Worm (Caenorhabditis elegans) whole organism, dauer: ENCODE results near the gene him-4.

ENCODE experiments used
- unc-62 ChIP-seq: sonication (generic microtip); optimal IDR thresholded peaks from 2 replicates; lab custom pipeline; 2017; ENCODE audit warnings: missing biosample characterization, missing genetic modification reagents, missing genetic modification characterization

Gene him-4

ce11 chrX:9717265-9717664 is at the start of gene him-4:
Gene him-4, plus strand, starts transcription at chrX:9717565.
- TF ChIP-seq unc-62 (GFP tag; lab: Kevin White, UChicago): no peak

- no peak for TF ChIP-seq unc-62 (GFP tag; lab: Kevin White, UChicago)
These were observed 48.8 kb upstream of the him-4 start, which contains the start of gene T14B1.1 for ce11 chrX:9668554-9668953. Gene T14B1.1, minus strand, starts transcription at chrX:9668723.

- TF ChIP-seq unc-62 (GFP tag; lab: Kevin White, UChicago): no peak
These were observed 44.1 kb upstream of the him-4 start for ce11 chrX:9673228-9673627.

ce11 chrX:9674799-9675198 is 42.6 kb upstream of the him-4 start, which contains the start of gene C43C3.4:
Gene C43C3.4, minus strand, starts transcription at chrX:9674899.
- TF ChIP-seq unc-62 (GFP tag; lab: Kevin White, UChicago): no peak

DNA sequence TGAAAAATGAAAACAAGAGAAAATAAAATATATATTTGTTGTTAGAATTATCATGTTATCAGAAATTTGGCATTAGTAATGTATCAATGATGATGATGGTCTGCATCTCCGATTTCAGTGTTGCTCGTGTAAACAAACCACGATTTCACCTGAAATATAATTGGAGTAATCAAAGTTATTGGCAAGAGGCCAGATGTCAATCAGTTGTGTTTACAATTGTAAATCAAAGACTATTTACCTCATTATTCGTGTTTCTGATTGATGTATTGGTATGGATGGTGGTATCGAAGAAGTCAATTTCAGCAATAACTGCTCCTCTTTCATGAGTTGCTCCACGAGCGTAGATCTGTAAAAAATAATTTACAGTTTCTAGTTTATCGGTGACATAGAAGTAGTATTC is 41.4 kb upstream of the him-4 start:
- TF ChIP-seq unc-62 (GFP tag; lab: Kevin White, UChicago): no peak

- no peak for TF ChIP-seq unc-62 (GFP tag; lab: Kevin White, UChicago)
These were observed 40.4 kb upstream of the him-4 start for ce11 chrX:9676788-9677454.

DNA sequence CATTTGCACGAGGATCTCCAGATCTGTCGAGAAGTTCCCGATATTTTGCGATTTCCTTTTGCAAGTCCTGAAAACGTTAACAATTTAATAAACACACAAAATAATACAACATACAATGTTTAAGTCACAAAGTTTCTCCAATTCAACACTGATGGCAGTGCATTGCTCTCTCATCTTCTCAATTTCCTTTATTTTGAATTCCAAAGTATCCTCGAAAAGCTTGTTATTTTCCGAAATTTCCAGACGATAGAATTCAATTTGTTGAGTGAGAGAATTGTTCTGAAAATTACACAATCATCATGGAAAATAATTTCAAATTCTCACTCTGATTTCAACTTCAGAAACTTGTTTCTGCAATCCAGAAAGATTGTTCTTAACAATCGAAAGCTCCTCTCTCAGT is 39.4 kb upstream of the him-4 start:
- TF ChIP-seq unc-62 (GFP tag; lab: Kevin White, UChicago): no peak

- TF ChIP-seq unc-62 (GFP tag; lab: Kevin White, UChicago): no peak
These were observed 37.9 kb upstream of the him-4 start for ce11 chrX:9679427-9679826.

DNA sequence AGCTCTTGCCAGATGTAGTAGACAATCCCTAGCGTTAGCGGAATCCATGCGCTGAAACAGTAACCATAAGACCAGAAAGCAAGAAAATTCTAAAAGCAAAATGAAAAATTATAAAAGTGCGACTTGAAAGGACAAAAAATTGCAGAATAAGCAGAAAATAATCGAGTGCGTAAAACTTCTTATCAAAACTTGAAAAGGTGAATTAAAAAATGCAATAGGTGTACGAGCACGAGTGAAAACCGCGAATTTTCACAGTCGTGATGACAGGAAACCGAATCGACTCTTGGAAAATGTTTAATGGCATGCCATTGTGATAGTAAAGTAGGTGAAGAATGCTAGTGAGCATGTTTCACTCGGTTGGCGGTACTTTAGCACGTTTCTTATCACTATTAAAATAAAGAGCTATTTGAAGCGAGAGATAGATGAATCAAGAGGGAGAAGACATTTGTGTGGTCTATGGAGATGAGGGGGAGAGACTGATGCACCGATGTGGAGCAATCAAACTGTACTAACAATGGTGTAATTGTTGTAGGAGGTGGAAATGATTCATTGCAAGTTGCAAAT is 37.2 kb upstream of the him-4 start, which contains the start of gene ifp-1:
ifp-1 (minus strand) TSS at position 51 of the 564 bp plus-strand sequence.
- TF ChIP-seq unc-62 (GFP tag; lab: Kevin White, UChicago): no peak

ce11 chrX:9687264-9687663 is 30.1 kb upstream of the him-4 start:
- no peak for TF ChIP-seq unc-62 (GFP tag; lab: Kevin White, UChicago)

DNA sequence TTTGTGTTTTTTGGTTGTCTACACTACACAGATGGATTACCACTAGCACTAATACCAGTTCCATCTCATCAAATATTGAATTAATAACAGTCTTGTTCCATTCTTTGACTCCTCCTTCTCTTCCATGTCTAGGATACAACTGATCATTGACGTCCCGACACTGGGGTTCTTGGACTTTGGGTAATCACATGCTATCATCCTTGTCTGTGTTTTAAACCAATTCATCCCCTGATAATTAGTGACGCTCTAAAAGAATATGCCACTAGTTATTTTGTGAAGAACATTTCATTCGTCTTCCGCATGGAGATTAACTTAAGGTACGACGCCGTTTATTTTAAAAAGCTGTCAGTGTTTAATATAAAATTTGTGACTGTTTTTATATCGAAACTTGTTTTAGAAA is 26.9 kb upstream of the him-4 start, which contains the start of gene npr-18:
npr-18 (plus strand) TSS at position 301 of the 400 bp plus-strand sequence.
- no peak for TF ChIP-seq unc-62 (GFP tag; lab: Kevin White, UChicago)

DNA sequence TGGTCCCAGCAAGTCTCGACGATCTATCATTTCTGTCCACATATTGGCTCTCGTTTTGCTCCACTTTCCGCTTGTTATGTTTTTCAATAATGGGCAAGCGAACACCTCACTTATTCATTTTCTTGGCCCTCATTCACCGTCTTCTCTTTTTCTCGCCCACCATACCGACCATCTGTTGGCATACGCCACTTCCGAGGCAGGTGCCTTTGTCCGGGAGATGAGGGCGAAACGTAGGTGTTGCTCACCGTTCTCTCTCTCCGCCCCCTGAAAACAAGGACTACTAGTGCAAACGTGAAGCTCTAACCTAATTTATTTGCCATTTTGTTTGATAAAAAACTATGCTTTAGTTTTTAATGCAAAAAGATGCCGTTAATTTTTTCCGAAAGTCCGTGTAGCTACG is 19.7 kb upstream of the him-4 start:
- no peak for TF ChIP-seq unc-62 (GFP tag; lab: Kevin White, UChicago)

DNA sequence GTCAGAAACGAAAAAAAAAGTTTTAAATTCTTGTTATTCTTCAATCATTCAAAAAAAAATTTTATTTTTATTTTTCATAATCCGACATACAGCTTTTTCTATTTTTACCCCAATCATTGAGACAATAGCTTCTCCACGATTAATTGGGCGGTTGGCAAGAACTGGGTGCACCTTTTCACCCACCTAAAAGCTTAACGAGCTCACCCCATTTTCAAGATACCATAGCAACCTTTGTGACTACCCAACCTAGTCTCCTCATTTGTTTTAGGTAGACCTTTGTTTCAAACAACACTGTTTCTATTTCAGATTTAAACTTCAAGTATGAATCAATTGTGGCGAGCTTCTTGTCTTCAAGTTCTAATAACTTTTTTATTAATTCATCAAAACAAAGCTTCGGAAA is 19.0 kb upstream of the him-4 start, which contains the start of gene dyf-7:
dyf-7 (plus strand) TSS at position 301 of the 400 bp plus-strand sequence.
- TF ChIP-seq unc-62 (GFP tag; lab: Kevin White, UChicago): no peak

- TF ChIP-seq unc-62 (GFP tag; lab: Kevin White, UChicago): no peak
These were observed 14.6 kb upstream of the him-4 start for ce11 chrX:9702790-9703189.

ce11 chrX:9705257-9706035 is 11.9 kb upstream of the him-4 start:
- no peak for TF ChIP-seq unc-62 (GFP tag; lab: Kevin White, UChicago)

ce11 chrX:9706084-9706483 is 11.3 kb upstream of the him-4 start, which contains the start of gene F15G9.1:
Gene F15G9.1, plus strand, starts transcription at chrX:9706384.
- no peak for TF ChIP-seq unc-62 (GFP tag; lab: Kevin White, UChicago)
